Worm (Caenorhabditis elegans) whole organism, L1 larva: ENCODE results near the gene math-18.

ENCODE experiments used
- elt-3 ChIP-seq, 6 experiments: fragments of 150-350 bp in 1 of 6; sonication (generic microtip); optimal IDR thresholded peaks; 2 replicates each; lab custom pipeline; 2017 to 2018; ENCODE audit warnings: missing biosample characterization in 6 of 6, missing genetic modification characterization in 6 of 6, inconsistent platforms in 1 of 6
- mdl-1 ChIP-seq, 2 experiments: fragments of 150-350 bp; optimal IDR thresholded peaks; 2 replicates each; lab custom pipeline; 2014 to 2017; ENCODE audit warnings: missing biosample characterization in 2 of 2, missing genetic modification characterization in 2 of 2, inconsistent platforms in 1 of 2
- mef-2 ChIP-seq: fragments of 150-350 bp; optimal IDR thresholded peaks from 2 replicates; lab custom pipeline; 2014; ENCODE audit warnings: missing biosample characterization, missing genetic modification characterization
- nhr-76 ChIP-seq: sonication (generic microtip); optimal IDR thresholded peaks from 2 replicates; lab custom pipeline; 2017; ENCODE audit warnings: missing biosample characterization, missing genetic modification characterization
- pqm-1 ChIP-seq: sonication (generic microtip); optimal IDR thresholded peaks from 3 replicates; lab custom pipeline; 2017; ENCODE audit warnings: missing biosample characterization, missing genetic modification characterization
- tlp-1 ChIP-seq: fragments of 150-350 bp; optimal IDR thresholded peaks from 2 replicates; lab custom pipeline; 2014; ENCODE audit warnings: missing biosample characterization, missing genetic modification characterization
- unc-62 ChIP-seq: fragments of 150-350 bp; optimal IDR thresholded peaks from 2 replicates; lab custom pipeline; 2014; ENCODE audit warnings: missing biosample characterization, missing genetic modification reagents, missing genetic modification characterization
- ztf-11 ChIP-seq, 2 experiments: sonication (generic microtip); optimal IDR thresholded peaks; 2 replicates each; lab custom pipeline; 2016 to 2017; ENCODE audit warnings: missing genetic modification characterization in 2 of 2, missing biosample characterization in 1 of 2, missing compliant biosample characterization in 1 of 2

ce11 chrII:2177735-2178134, 23.9 kb downstream of the math-18 start:
- TF ChIP-seq nhr-76 (tag; lab: Kevin White, UChicago) (no peak), elt-3 (tag; optimal IDR thresholded peaks at IDR 0.05; lab: Kevin White, UChicago) (no peak), mdl-1 (tag; optimal IDR thresholded peaks at IDR 0.05; lab: Kevin White, UChicago) (no peak), mef-2 (tag; lab: Kevin White, UChicago) (no peak), pqm-1 (no peak), ztf-11 (tag; optimal IDR thresholded peaks at IDR 0.05; lab: Kevin White, UChicago) (no peak), unc-62 (GFP tag; lab: Kevin White, UChicago) (no peak), tlp-1 (no peak)
